Worm (Caenorhabditis elegans) whole organism, midembryonic: ENCODE data around the gene ceh-62.

Experiments used
- T22C8.4 ChIP-seq: fragments of 200-800 bp; sonication (Bioruptor generic); IDR thresholded peaks from 2 replicates; pipeline ENCODE4 v1.3.6; 2022; ENCODE audit warnings: missing genetic modification characterization, missing compliant biosample characterization
- cog-1 ChIP-seq: sonication (generic microtip); optimal IDR thresholded peaks from 2 replicates; lab custom pipeline; 2016; ENCODE audit warnings: missing genetic modification characterization, missing compliant biosample characterization
- flt-1 ChIP-seq: fragments of 200-800 bp; sonication (Bioruptor generic); IDR thresholded peaks from 2 replicates; pipeline ENCODE4 v1.3.6; 2022; ENCODE audit warnings: missing genetic modification characterization, missing compliant biosample characterization
- med-1 ChIP-seq: sonication (generic microtip); optimal IDR thresholded peaks from 2 replicates; lab custom pipeline; 2017; ENCODE audit warnings: missing genetic modification characterization, mild to moderate bottlenecking, missing compliant biosample characterization, antibody characterized with exemption, missing genetic modification reagents; ENCODE audit not compliant: insufficient read depth
- tab-1 ChIP-seq: fragments of 200-800 bp; sonication (Bioruptor generic); IDR thresholded peaks from 2 replicates; pipeline ENCODE4 v1.3.6; 2022; ENCODE audit warnings: missing genetic modification characterization, missing compliant biosample characterization
- ztf-23 ChIP-seq: fragments of 200-800 bp; sonication (Bioruptor generic); IDR thresholded peaks from 2 replicates; pipeline ENCODE4 v1.3.6; 2022; ENCODE audit warnings: missing genetic modification reagents, missing genetic modification characterization, missing compliant biosample characterization

DNA sequence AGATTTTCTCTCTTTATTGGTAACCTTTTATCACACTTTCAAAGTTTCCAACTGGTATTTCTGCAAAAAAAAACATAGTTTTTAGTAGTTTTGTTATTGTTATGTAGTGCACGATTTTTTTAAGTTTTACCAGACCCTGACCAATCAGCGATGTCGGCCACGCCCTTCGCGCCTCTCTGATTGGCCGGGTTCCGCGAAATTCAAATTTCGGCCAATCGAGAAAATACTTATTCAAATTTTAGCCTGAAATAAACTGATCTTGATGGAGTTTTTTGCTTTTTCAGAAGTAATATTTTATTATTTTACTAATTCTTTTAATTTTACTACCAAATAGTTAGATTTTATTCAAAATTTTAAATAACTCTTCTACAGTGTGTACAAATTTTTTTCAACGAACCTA lies 630 bp upstream of the ceh-62 start:
- TF ChIP-seq flt-1 (GFP tag; lab: Robert Waterston, UW) (no peak), T22C8.4 (GFP tag; lab: Robert Waterston, UW) (no peak), cog-1 (tag; lab: Kevin White, UChicago) (no peak), tab-1 (GFP tag; lab: Robert Waterston, UW) (no peak), med-1 (GFP tag; lab: Kevin White, UChicago) (no peak), ztf-23 (GFP tag; lab: Robert Waterston, UW) (no peak)
